Comparison of ENCODE assay signal across 2 worm cellular contexts in the genomic region with DNA sequence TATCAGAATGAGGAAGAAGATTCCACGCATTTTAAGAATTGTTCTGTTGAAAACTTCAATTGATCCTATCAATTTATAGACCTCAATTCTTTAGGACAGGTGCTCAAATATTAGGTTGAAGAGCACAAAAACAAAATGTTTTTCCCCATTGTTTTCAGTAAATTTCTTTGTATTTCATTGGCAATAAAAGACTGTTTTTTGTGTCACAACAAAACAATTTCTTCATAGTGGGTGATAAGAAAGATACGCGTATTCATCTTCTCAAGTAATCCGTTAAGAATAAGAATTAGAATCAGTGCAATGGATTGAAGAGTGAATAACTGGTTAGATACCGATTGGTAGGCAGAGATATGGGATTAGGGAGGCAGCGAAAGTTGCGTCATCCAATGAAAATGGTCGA.
TF ChIP-seq lines count a peak whose summit lies in the region.

ZK643.6 (minus strand) TSS at position 101 of the 400 bp plus-strand sequence.

TF ChIP-seq in whole organism, L1 larva, 84 proteins besides CTCF, POLR2A, EP300 and RAD21:
- no peak for TF ChIP-seq efl-1 (optimal IDR thresholded peaks at IDR 0.05; lab: Kevin White, UChicago)
- peak in 1 of 2 experiments; percentile 33 for TF ChIP-seq efl-1 (GFP tag; optimal IDR thresholded peaks at IDR 0.05 in 1 of 2; lab: Kevin White, UChicago)
- peak; percentile 1 for TF ChIP-seq dsc-1 (tag; optimal IDR thresholded peaks at IDR 0.05; lab: Kevin White, UChicago)
- TF ChIP-seq irx-1 (tag; optimal IDR thresholded peaks at IDR 0.05; lab: Kevin White, UChicago): no peak

TF ChIP-seq in whole organism, mixed stage, embryonic, 35 proteins besides CTCF, POLR2A, EP300 and RAD21:
- no peak for TF ChIP-seq mep-1 (tag; optimal IDR thresholded peaks at IDR 0.05; lab: Kevin White, UChicago)
- TF ChIP-seq ceh-39 (tag; optimal IDR thresholded peaks at IDR 0.05; lab: Kevin White, UChicago): no peak
- no peak for TF ChIP-seq cnd-1 (tag; optimal IDR thresholded peaks at IDR 0.05; lab: Kevin White, UChicago)
- TF ChIP-seq nhr-12 (tag; optimal IDR thresholded peaks at IDR 0.05; lab: Kevin White, UChicago): no peak
- peak; percentile 29 for TF ChIP-seq zip-8 (tag; optimal IDR thresholded peaks at IDR 0.05; lab: Kevin White, UChicago)
- TF ChIP-seq lin-32 (GFP tag; optimal IDR thresholded peaks at IDR 0.05; lab: Kevin White, UChicago): no peak
- TF ChIP-seq M03D4.4 (tag; optimal IDR thresholded peaks at IDR 0.05; lab: Kevin White, UChicago): no peak
- TF ChIP-seq blmp-1 (tag; optimal IDR thresholded peaks at IDR 0.05; lab: Kevin White, UChicago): no peak
TF ChIP-seq in whole organism, mixed stage, embryonic: peak in this region for 1.
